Worm (Caenorhabditis elegans): Measurements from ENCODE around the gene hmit-1.3.

hmit-1.3 gene

DNA sequence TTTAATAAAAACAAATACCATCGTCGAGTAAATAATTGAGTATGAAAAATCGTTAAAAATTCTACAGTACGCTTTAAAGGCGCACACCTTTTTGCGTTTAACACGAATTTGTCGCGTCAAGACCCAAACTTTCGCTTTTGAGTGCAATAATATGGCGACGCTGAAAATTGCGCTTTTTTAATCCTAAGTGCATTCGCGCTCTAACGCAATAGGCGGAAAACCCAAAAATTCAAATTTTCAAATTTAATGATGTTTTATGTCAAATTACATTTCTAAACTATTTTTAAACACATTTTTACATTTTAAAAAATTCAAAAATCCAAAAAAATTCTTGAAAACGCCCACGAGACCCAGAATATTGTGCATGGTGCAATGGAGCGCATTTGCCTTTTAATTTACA is 7.6 kb downstream of the hmit-1.3 start:
- TF ChIP-seq ets-7 (tag; optimal IDR thresholded peaks at IDR 0.05): no peak
- TF ChIP-seq pes-1 (GFP tag; IDR thresholded peaks at IDR 0.05): no peak

ce11 chrIII:3509908-3510307 is 9.5 kb downstream of the hmit-1.3 start, which contains the start of the genes M01F1.4 and mrpl-35:
TSS of gene M01F1.4 (minus strand) at chrIII:3510033.
TSS of gene mrpl-35 (plus strand) at chrIII:3510237.
- TF ChIP-seq ceh-13 (GFP tag; optimal IDR thresholded peaks at IDR 0.05) (no peak), flt-1 (GFP tag; IDR thresholded peaks at IDR 0.05) (no peak), B0310.2 (tag; optimal IDR thresholded peaks at IDR 0.05) (no peak), sea-1 (GFP tag; conservative IDR thresholded peaks at IDR 0.05) (no peak), pes-1 (GFP tag; IDR thresholded peaks at IDR 0.05) (no peak), ceh-36 (tag; optimal IDR thresholded peaks at IDR 0.05) (no peak), hmg-4 (GFP tag; optimal IDR thresholded peaks at IDR 0.05) (no peak)

- TF ChIP-seq F13C5.2 (tag; optimal IDR thresholded peaks at IDR 0.05) (peak; percentile 85), sea-1 (GFP tag; conservative IDR thresholded peaks at IDR 0.05) (no peak), aly-1 (tag; optimal IDR thresholded peaks at IDR 0.05) (peak; percentile 35), pes-1 (GFP tag; IDR thresholded peaks at IDR 0.05) (0 out of 2 replicates have a peak, but pooled peaks have one; percentile 50), hmg-4 (GFP tag; optimal IDR thresholded peaks at IDR 0.05) (peak; percentile 15)
Observed at ce11 chrIII:3505051-3505548, 14.3 kb downstream of the hmit-1.3 start, which contains the start of gene lias-1. TSS of gene lias-1 (minus strand) at chrIII:3505101.

ce11 chrIII:3504239-3504638 is 15.2 kb downstream of the hmit-1.3 start:
- no peak for TF ChIP-seq tra-4 (tag; optimal IDR thresholded peaks at IDR 0.05)
- TF ChIP-seq ceh-36 (tag; optimal IDR thresholded peaks at IDR 0.05): no peak
- no peak for TF ChIP-seq ama-1 (optimal IDR thresholded peaks at IDR 0.05)
- TF ChIP-seq scrt-1 (GFP tag; IDR thresholded peaks at IDR 0.05): no peak
- TF ChIP-seq hmg-4 (GFP tag; optimal IDR thresholded peaks at IDR 0.05): no peak

- TF ChIP-seq aly-1 (tag; optimal IDR thresholded peaks at IDR 0.05): no peak
- no peak for TF ChIP-seq ets-7 (tag; optimal IDR thresholded peaks at IDR 0.05)
- TF ChIP-seq tbx-37 (GFP tag; conservative IDR thresholded peaks at IDR 0.05): no peak
- no peak for TF ChIP-seq flt-1 (GFP tag; IDR thresholded peaks at IDR 0.05)
- no peak for TF ChIP-seq F13C5.2 (tag; optimal IDR thresholded peaks at IDR 0.05)
- TF ChIP-seq tbx-11 (GFP tag; IDR thresholded peaks at IDR 0.05): no peak
- TF ChIP-seq B0310.2 (tag; optimal IDR thresholded peaks at IDR 0.05): no peak
- no peak for TF ChIP-seq hmg-4 (GFP tag; optimal IDR thresholded peaks at IDR 0.05)
- no peak for TF ChIP-seq tra-4 (tag; optimal IDR thresholded peaks at IDR 0.05)
- TF ChIP-seq scrt-1 (GFP tag; IDR thresholded peaks at IDR 0.05): no peak
- no peak for TF ChIP-seq ceh-13 (GFP tag; optimal IDR thresholded peaks at IDR 0.05)
- no peak for TF ChIP-seq hmbx-1 (tag; optimal IDR thresholded peaks at IDR 0.05)
- TF ChIP-seq sea-1 (GFP tag; conservative IDR thresholded peaks at IDR 0.05): no peak
- TF ChIP-seq ceh-36 (tag; optimal IDR thresholded peaks at IDR 0.05): no peak
- no peak for TF ChIP-seq hnd-1 (tag; optimal IDR thresholded peaks at IDR 0.05)
Observed at ce11 chrIII:3503286-3503685, 16.1 kb downstream of the hmit-1.3 start, which contains the start of gene rpl-16. TSS of gene rpl-16 (minus strand) at chrIII:3503604.

- TF ChIP-seq scrt-1 (GFP tag; IDR thresholded peaks at IDR 0.05) (no peak), ama-1 (optimal IDR thresholded peaks at IDR 0.05) (peak; percentile 53), tra-4 (tag; optimal IDR thresholded peaks at IDR 0.05) (no peak), ceh-36 (tag; optimal IDR thresholded peaks at IDR 0.05) (no peak), B0310.2 (tag; optimal IDR thresholded peaks at IDR 0.05) (no peak), pes-1 (GFP tag; IDR thresholded peaks at IDR 0.05) (no peak), hmg-4 (GFP tag; optimal IDR thresholded peaks at IDR 0.05) (no peak), ets-7 (tag; optimal IDR thresholded peaks at IDR 0.05) (no peak)
Observed at ce11 chrIII:3502215-3502838, 17.1 kb downstream of the hmit-1.3 start, which contains the start of gene M01F1.8. TSS of gene M01F1.8 (minus strand) at chrIII:3502549.

DNA sequence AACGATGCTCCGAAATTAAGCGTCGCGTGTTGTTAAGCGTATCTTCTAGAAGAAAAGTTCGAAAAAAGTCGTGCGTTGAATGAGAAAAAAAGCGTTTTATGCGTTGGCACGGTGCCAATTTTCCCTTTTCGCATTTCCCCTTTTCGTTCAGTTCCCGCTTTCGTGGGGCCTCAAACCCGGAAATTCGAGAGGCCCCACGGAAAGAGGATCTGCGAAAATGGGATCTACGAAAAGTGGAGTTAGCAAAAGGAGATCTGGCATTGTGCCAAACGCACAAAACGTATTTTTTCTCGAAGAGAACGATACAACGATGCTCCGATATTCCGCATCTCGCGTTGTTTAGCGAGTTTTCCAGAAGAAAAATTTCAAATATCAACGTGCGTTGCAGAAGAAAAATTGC is 19.6 kb downstream of the hmit-1.3 start:
- TF ChIP-seq ceh-13 (GFP tag; optimal IDR thresholded peaks at IDR 0.05) (peak; percentile 96), tbx-11 (GFP tag; IDR thresholded peaks at IDR 0.05) (peak; percentile 93), scrt-1 (GFP tag; IDR thresholded peaks at IDR 0.05) (peak; percentile 81), ceh-36 (tag; optimal IDR thresholded peaks at IDR 0.05) (peak; percentile 87), pes-1 (GFP tag; IDR thresholded peaks at IDR 0.05) (peak; percentile 97), tbx-37 (GFP tag; conservative IDR thresholded peaks at IDR 0.05) (peak; percentile 93), ets-7 (tag; optimal IDR thresholded peaks at IDR 0.05) (peak; percentile 99), sea-1 (GFP tag; conservative IDR thresholded peaks at IDR 0.05) (peak; percentile 94), hnd-1 (tag; optimal IDR thresholded peaks at IDR 0.05) (peak; percentile 94), hmbx-1 (tag; optimal IDR thresholded peaks at IDR 0.05) (peak; percentile 80), tra-4 (tag; optimal IDR thresholded peaks at IDR 0.05) (peak; percentile 97), ama-1 (optimal IDR thresholded peaks at IDR 0.05) (no peak), hmg-4 (GFP tag; optimal IDR thresholded peaks at IDR 0.05) (peak; percentile 97), B0310.2 (tag; optimal IDR thresholded peaks at IDR 0.05) (peak; percentile 97), F13C5.2 (tag; optimal IDR thresholded peaks at IDR 0.05) (peak; percentile 88), aly-1 (tag; optimal IDR thresholded peaks at IDR 0.05) (peak; percentile 98), flt-1 (GFP tag; IDR thresholded peaks at IDR 0.05) (peak; percentile 78)

- TF ChIP-seq hmbx-1 (tag; optimal IDR thresholded peaks at IDR 0.05) (no peak), aly-1 (tag; optimal IDR thresholded peaks at IDR 0.05) (no peak), tra-4 (tag; optimal IDR thresholded peaks at IDR 0.05) (no peak), F13C5.2 (tag; optimal IDR thresholded peaks at IDR 0.05) (no peak), hmg-4 (GFP tag; optimal IDR thresholded peaks at IDR 0.05) (no peak), scrt-1 (GFP tag; IDR thresholded peaks at IDR 0.05) (no peak), ama-1 (optimal IDR thresholded peaks at IDR 0.05) (no peak), tbx-37 (GFP tag; conservative IDR thresholded peaks at IDR 0.05) (no peak), ceh-13 (GFP tag; optimal IDR thresholded peaks at IDR 0.05) (no peak), ceh-36 (tag; optimal IDR thresholded peaks at IDR 0.05) (no peak), hnd-1 (tag; optimal IDR thresholded peaks at IDR 0.05) (no peak), ets-7 (tag; optimal IDR thresholded peaks at IDR 0.05) (no peak), pes-1 (GFP tag; IDR thresholded peaks at IDR 0.05) (no peak), tbx-11 (GFP tag; IDR thresholded peaks at IDR 0.05) (no peak), sea-1 (GFP tag; conservative IDR thresholded peaks at IDR 0.05) (no peak)
Observed at ce11 chrIII:3498957-3499356, 20.4 kb downstream of the hmit-1.3 start, which contains the start of gene M01F1.9. TSS of gene M01F1.9 (minus strand) at chrIII:3499057.
